Fruit fly (Drosophila melanogaster) Kc167 (cell line): ENCODE data around the gene dgt4.

Experiments
- Myc ChIP-seq: fragments of >200 bp; optimal IDR thresholded peaks from 2 replicates; lab custom pipeline; 2017; ENCODE audit warnings: missing external identifiers
- Sin3A ChIP-seq: fragments of >200 bp; optimal IDR thresholded peaks from 2 replicates; lab custom pipeline; 2018; ENCODE audit warnings: missing external identifiers

- no peak for TF ChIP-seq Sin3A (lab: Kevin White, UChicago)
- TF ChIP-seq Myc (lab: Kevin White, UChicago), result no peak
These were observed 5.4 kb upstream of the dgt4 start for dm6 chrX:4108114-4108439.
